Fruit fly (Drosophila melanogaster) whole organism, embryonic: ENCODE data around the gene CG34348.

Source experiments
- Antp ChIP-seq: fragments of 200-800 bp; sonication (Bioruptor generic); optimal IDR thresholded peaks from 3 replicates; lab custom pipeline; 2016; ENCODE audit warnings: missing biosample characterization, missing genetic modification characterization
- BEAF-32 ChIP-seq: fragments of 200-800 bp; sonication (Bioruptor generic); optimal IDR thresholded peaks from 3 replicates; lab custom pipeline; 2017; ENCODE audit warnings: missing biosample characterization, missing genetic modification characterization, mild to moderate bottlenecking, moderate library complexity, missing genetic modification reagents
- BtbVII ChIP-seq: fragments of 200-800 bp; sonication (Bioruptor generic); optimal IDR thresholded peaks from 3 replicates; lab custom pipeline; 2017; ENCODE audit warnings: missing biosample characterization, mild to moderate bottlenecking, missing genetic modification characterization
- C15 ChIP-seq: fragments of 200-800 bp; sonication (Bioruptor generic); IDR thresholded peaks from 3 replicates; pipeline ENCODE4 v1.3.6; 2022; ENCODE audit warnings: missing biosample characterization, missing genetic modification characterization
- CG10543 ChIP-seq: fragments of 200-800 bp; sonication (Bioruptor generic); optimal IDR thresholded peaks from 3 replicates; lab custom pipeline; 2017; ENCODE audit warnings: missing biosample characterization, mild to moderate bottlenecking, missing genetic modification characterization, moderate library complexity
- CG10654 ChIP-seq: fragments of 200-800 bp; sonication (Bioruptor generic); optimal IDR thresholded peaks from 2 replicates; lab custom pipeline; 2016; ENCODE audit warnings: missing biosample characterization, missing genetic modification characterization
- CG11504 ChIP-seq: fragments of 200-800 bp; sonication (Bioruptor generic); optimal IDR thresholded peaks from 3 replicates; lab custom pipeline; 2019; ENCODE audit warnings: missing biosample characterization, mild to moderate bottlenecking, missing genetic modification characterization, moderate library complexity
- CG12744 ChIP-seq: fragments of 200-800 bp; sonication (Bioruptor generic); optimal IDR thresholded peaks from 2 replicates; lab custom pipeline; 2016; ENCODE audit warnings: missing biosample characterization, missing genetic modification characterization
- CG12942 ChIP-seq: fragments of 200-800 bp; sonication (Bioruptor generic); optimal IDR thresholded peaks from 3 replicates; lab custom pipeline; 2016; ENCODE audit warnings: missing biosample characterization, missing genetic modification characterization
- CG15479 ChIP-seq: fragments of 200-800 bp; sonication (Bioruptor generic); optimal IDR thresholded peaks from 3 replicates; lab custom pipeline; 2019; ENCODE audit warnings: missing biosample characterization, mild to moderate bottlenecking, missing genetic modification characterization, moderate library complexity
- CG16813 ChIP-seq: fragments of 200-800 bp; sonication (Bioruptor generic); IDR thresholded peaks from 3 replicates; pipeline ENCODE4 v1.3.6; 2022; ENCODE audit warnings: missing biosample characterization, missing genetic modification characterization; ENCODE audit not compliant: partially characterized antibody
- CG17328 ChIP-seq: fragments of 200-800 bp; sonication (Bioruptor generic); IDR thresholded peaks from 2 replicates; pipeline ENCODE4 v1.3.6; 2022; ENCODE audit warnings: missing biosample characterization, missing genetic modification characterization
- CG18476 ChIP-seq: fragments of 200-800 bp; sonication (Bioruptor generic); optimal IDR thresholded peaks from 2 replicates; lab custom pipeline; 2016; ENCODE audit warnings: missing biosample characterization, mild to moderate bottlenecking, missing genetic modification characterization
- CG3065 ChIP-seq: fragments of 200-800 bp; sonication (Bioruptor generic); optimal IDR thresholded peaks from 2 replicates; lab custom pipeline; 2016; ENCODE audit warnings: missing biosample characterization, missing genetic modification characterization
- CG34376 ChIP-seq: fragments of 200-800 bp; sonication (Bioruptor generic); optimal IDR thresholded peaks from 2 replicates; lab custom pipeline; 2018; ENCODE audit warnings: missing biosample characterization, mild to moderate bottlenecking, missing genetic modification characterization
- CG7357 ChIP-seq: fragments of 200-800 bp; sonication (Bioruptor generic); IDR thresholded peaks from 3 replicates; pipeline ENCODE4 v1.3.6; 2022; ENCODE audit warnings: missing biosample characterization, missing genetic modification characterization
- CG9727 ChIP-seq: fragments of 200-800 bp; sonication (Bioruptor generic); optimal IDR thresholded peaks from 3 replicates; lab custom pipeline; 2017; ENCODE audit warnings: missing biosample characterization, mild to moderate bottlenecking, missing genetic modification characterization
- CG9876 ChIP-seq: fragments of 200-800 bp; sonication (Bioruptor generic); optimal IDR thresholded peaks from 2 replicates; lab custom pipeline; 2016; ENCODE audit warnings: missing biosample characterization, missing genetic modification characterization
- CG9932 ChIP-seq: fragments of 200-800 bp; sonication (Bioruptor generic); IDR thresholded peaks from 2 replicates; pipeline ENCODE4 v1.3.6; 2022; ENCODE audit warnings: missing biosample characterization, missing genetic modification characterization
- CrebB ChIP-seq: fragments of 200-800 bp; sonication (Bioruptor generic); optimal IDR thresholded peaks from 3 replicates; lab custom pipeline; 2018; ENCODE audit warnings: missing biosample characterization, mild to moderate bottlenecking, missing genetic modification characterization
- D19A ChIP-seq: fragments of 200-800 bp; optimal IDR thresholded peaks from 3 replicates; lab custom pipeline; 2019; ENCODE audit warnings: missing biosample characterization, mild to moderate bottlenecking, missing genetic modification characterization, moderate library complexity
- Dbx ChIP-seq: fragments of 200-800 bp; sonication (Bioruptor generic); IDR thresholded peaks from 3 replicates; pipeline ENCODE4 v1.3.6; 2022; ENCODE audit warnings: missing biosample characterization, missing genetic modification characterization
- Dip2 ChIP-seq: fragments of 200-800 bp; sonication (Bioruptor generic); IDR thresholded peaks from 2 replicates; pipeline ENCODE4 v1.3.6; 2022; ENCODE audit warnings: missing biosample characterization, missing genetic modification characterization
- Drgx ChIP-seq: fragments of 200-800 bp; sonication (Bioruptor generic); IDR thresholded peaks from 2 replicates; pipeline ENCODE4 v1.3.6; 2022; ENCODE audit warnings: missing biosample characterization, missing genetic modification characterization
- Eip74EF ChIP-seq, 2 experiments: fragments of 200-800 bp in 1 of 2; fragments of >200 bp in 1 of 2; sonication (Bioruptor generic) in 1 of 2; optimal IDR thresholded peaks; 2 replicates each; lab custom pipeline; 2017 to 2019; ENCODE audit warnings: missing biosample characterization in 2 of 2, missing genetic modification characterization in 2 of 2, mild to moderate bottlenecking in 1 of 2, moderate library complexity in 1 of 2
- H2.0 ChIP-seq: fragments of 200-800 bp; sonication (Bioruptor generic); IDR thresholded peaks from 2 replicates; pipeline ENCODE4 v1.3.6; 2022; ENCODE audit warnings: missing biosample characterization, missing genetic modification characterization
- HLH3B ChIP-seq: fragments of 200-800 bp; sonication (Bioruptor generic); IDR thresholded peaks from 2 replicates; pipeline ENCODE4 v1.3.6; 2022; ENCODE audit warnings: missing biosample characterization, missing genetic modification characterization
- HLH54F ChIP-seq: fragments of 200-800 bp; sonication (Bioruptor generic); optimal IDR thresholded peaks from 3 replicates; lab custom pipeline; 2016; ENCODE audit warnings: missing biosample characterization, missing genetic modification characterization
- Hmr ChIP-seq: fragments of 200-800 bp; sonication (Bioruptor generic); optimal IDR thresholded peaks from 3 replicates; lab custom pipeline; 2017; ENCODE audit warnings: mild to moderate bottlenecking, missing biosample characterization, missing genetic modification reagents, missing genetic modification characterization
- Hr3 ChIP-seq: fragments of 200-800 bp; sonication (Bioruptor generic); optimal IDR thresholded peaks from 3 replicates; lab custom pipeline; 2016; ENCODE audit warnings: missing biosample characterization, missing genetic modification characterization
- Lim3 ChIP-seq: fragments of 200-800 bp; sonication (Bioruptor generic); IDR thresholded peaks from 2 replicates; pipeline ENCODE4 v1.3.6; 2022; ENCODE audit warnings: missing biosample characterization, missing genetic modification characterization
- NFAT ChIP-seq: fragments of 200-800 bp; sonication (Bioruptor generic); IDR thresholded peaks from 2 replicates; pipeline ENCODE4 v1.3.6; 2022; ENCODE audit warnings: missing biosample characterization, missing genetic modification characterization
- Oli ChIP-seq: fragments of 200-800 bp; sonication (Bioruptor generic); optimal IDR thresholded peaks from 2 replicates; lab custom pipeline; 2018; ENCODE audit warnings: missing biosample characterization, mild to moderate bottlenecking, missing genetic modification characterization, moderate library complexity
- PHDP ChIP-seq: fragments of 200-800 bp; sonication (Bioruptor generic); optimal IDR thresholded peaks from 3 replicates; lab custom pipeline; 2018; ENCODE audit warnings: missing biosample characterization, mild to moderate bottlenecking, missing genetic modification characterization, moderate library complexity
- Six4 ChIP-seq: fragments of 200-800 bp; sonication (Bioruptor generic); optimal IDR thresholded peaks from 2 replicates; lab custom pipeline; 2016; ENCODE audit warnings: missing biosample characterization, missing genetic modification characterization
- aop ChIP-seq: fragments of 200-800 bp; sonication (Bioruptor generic); IDR thresholded peaks from 2 replicates; pipeline ENCODE4 v1.3.6; 2022; ENCODE audit warnings: missing biosample characterization, missing genetic modification characterization
- az2 ChIP-seq: fragments of 200-800 bp; sonication (Bioruptor generic); optimal IDR thresholded peaks from 3 replicates; lab custom pipeline; 2016; ENCODE audit warnings: missing biosample characterization, missing genetic modification characterization
- cato ChIP-seq: fragments of 200-800 bp; sonication (Bioruptor generic); optimal IDR thresholded peaks from 2 replicates; lab custom pipeline; 2016; ENCODE audit warnings: missing biosample characterization, missing genetic modification characterization, borderline replicate concordance
- chif ChIP-seq, 2 experiments: fragments of 200-800 bp; sonication (Bioruptor generic); optimal IDR thresholded peaks; 3 replicates each; lab custom pipeline; 2016; ENCODE audit warnings: missing biosample characterization in 2 of 2, missing genetic modification characterization in 2 of 2
- gce ChIP-seq: fragments of 200-800 bp; sonication (Bioruptor generic); IDR thresholded peaks from 3 replicates; pipeline ENCODE4 v1.3.6; 2022; ENCODE audit warnings: missing biosample characterization, missing genetic modification characterization
- gsb-n ChIP-seq: fragments of 200-800 bp; sonication (Bioruptor generic); optimal IDR thresholded peaks from 3 replicates; lab custom pipeline; 2018; ENCODE audit warnings: missing biosample characterization, mild to moderate bottlenecking, missing genetic modification characterization
- hth ChIP-seq: fragments of >200 bp; optimal IDR thresholded peaks from 2 replicates; lab custom pipeline; 2017; ENCODE audit warnings: inconsistent platforms
- ken ChIP-seq: fragments of 200-800 bp; sonication (Bioruptor generic); IDR thresholded peaks from 3 replicates; pipeline ENCODE4 v1.3.6; 2022; ENCODE audit warnings: missing biosample characterization, missing genetic modification characterization
- nmo ChIP-seq: fragments of 200-800 bp; sonication (Bioruptor generic); optimal IDR thresholded peaks from 2 replicates; lab custom pipeline; 2018; ENCODE audit warnings: missing biosample characterization, mild to moderate bottlenecking, missing genetic modification characterization, moderate library complexity
- pb ChIP-seq: fragments of 200-800 bp; sonication (Bioruptor generic); optimal IDR thresholded peaks from 3 replicates; lab custom pipeline; 2016; ENCODE audit warnings: missing biosample characterization, missing genetic modification characterization
- pita ChIP-seq: fragments of 200-800 bp; sonication (Bioruptor generic); optimal IDR thresholded peaks from 2 replicates; lab custom pipeline; 2017; ENCODE audit warnings: missing biosample characterization, mild to moderate bottlenecking, missing genetic modification characterization
- tgo ChIP-seq: fragments of 200-800 bp; sonication (Bioruptor generic); IDR thresholded peaks from 3 replicates; pipeline ENCODE4 v1.3.6; 2022; ENCODE audit warnings: missing biosample characterization, missing genetic modification characterization
- trem ChIP-seq: fragments of 200-800 bp; optimal IDR thresholded peaks from 3 replicates; lab custom pipeline; 2019; ENCODE audit warnings: missing biosample characterization, mild to moderate bottlenecking, missing genetic modification characterization, moderate library complexity
- twi ChIP-seq: fragments of 200-800 bp; optimal IDR thresholded peaks from 2 replicates; lab custom pipeline; 2019; ENCODE audit warnings: missing biosample characterization, mild to moderate bottlenecking, missing genetic modification characterization, moderate library complexity
- tx ChIP-seq: fragments of 200-800 bp; sonication (Bioruptor generic); optimal IDR thresholded peaks from 2 replicates; lab custom pipeline; 2016; ENCODE audit warnings: missing biosample characterization, missing genetic modification characterization
- vnd ChIP-seq: fragments of 200-800 bp; sonication (Bioruptor generic); IDR thresholded peaks from 3 replicates; pipeline ENCODE4 v1.3.6; 2022; ENCODE audit warnings: missing biosample characterization, missing genetic modification characterization; ENCODE audit not compliant: partially characterized antibody
- zen ChIP-seq: fragments of 200-800 bp; sonication (Bioruptor generic); optimal IDR thresholded peaks from 3 replicates; lab custom pipeline; 2018; ENCODE audit warnings: missing biosample characterization, mild to moderate bottlenecking, missing genetic modification characterization, moderate library complexity

Gene CG34348

DNA sequence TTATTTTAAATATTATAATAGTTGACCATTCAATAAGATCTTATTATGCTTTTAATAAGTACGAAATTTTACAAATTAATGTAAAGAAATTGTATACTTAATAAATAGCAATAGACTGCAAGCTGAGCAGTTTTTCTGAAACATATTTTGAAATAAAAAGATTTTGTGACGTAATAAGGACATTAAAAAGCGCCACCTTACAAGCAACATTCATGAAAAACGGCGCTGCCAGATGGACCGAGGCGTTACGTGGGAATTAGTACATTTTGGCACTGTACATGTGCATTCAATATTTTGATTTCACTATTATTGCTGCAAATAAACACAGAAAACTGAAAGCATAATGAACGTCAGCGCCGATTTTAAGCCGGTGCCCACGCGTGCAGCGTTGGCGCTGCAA is 9.2 kb downstream of the CG34348 start, which contains the start of gene CG1738 (continued):
- TF ChIP-seq CG34376 (GFP tag; lab: Kevin White, UChicago) = no peak
- peak; percentile 8 for TF ChIP-seq BEAF-32 (GFP tag; lab: Kevin White, UChicago)
- TF ChIP-seq PHDP = peak; percentile 23
- TF ChIP-seq CG3065 (GFP tag; lab: Kevin White, UChicago) = no peak
- TF ChIP-seq tx (GFP tag; lab: Kevin White, UChicago) = no peak
- TF ChIP-seq D19A (tag; lab: Kevin White, UChicago) = no peak
- no peak for TF ChIP-seq Eip74EF (GFP tag; optimal IDR thresholded peaks at IDR 0.05; lab: Kevin White, UChicago)
- TF ChIP-seq cato (GFP tag; lab: Kevin White, UChicago) = no peak
- TF ChIP-seq az2 = peak; percentile 0
- TF ChIP-seq CG17328 (GFP tag; lab: Robert Waterston, UW) = no peak
- TF ChIP-seq trem (tag; lab: Kevin White, UChicago) = peak; percentile 40
- TF ChIP-seq CG12744 (GFP tag; lab: Kevin White, UChicago) = no peak
- no peak for TF ChIP-seq CG15479 (GFP tag; lab: Kevin White, UChicago)
- no peak for TF ChIP-seq hth (lab: Kevin White, UChicago)
- no peak for TF ChIP-seq vnd (GFP tag; lab: Robert Waterston, UW)
- peak; percentile 26 for TF ChIP-seq CG11504
- peak; percentile 31; the same call in 1 of the 2 replicates for TF ChIP-seq NFAT (GFP tag; lab: Robert Waterston, UW)
- no peak for TF ChIP-seq H2.0
- no peak for TF ChIP-seq BtbVII (GFP tag; lab: Kevin White, UChicago)
- no peak for TF ChIP-seq CG12942
- no peak for TF ChIP-seq pb (GFP tag; lab: Kevin White, UChicago)
- TF ChIP-seq pita = no peak
- no peak for TF ChIP-seq CrebB
- TF ChIP-seq CG9876 (GFP tag; lab: Kevin White, UChicago) = no peak
- no peak for TF ChIP-seq CG10543
- no peak for TF ChIP-seq CG9727 (GFP tag; lab: Kevin White, UChicago)
- no peak for TF ChIP-seq Antp (GFP tag; lab: Kevin White, UChicago)
- TF ChIP-seq zen (tag; lab: Kevin White, UChicago) = no peak
- TF ChIP-seq Dbx (GFP tag; lab: Robert Waterston, UW) = 0 out of 3 replicates have a peak, but pooled peaks have one; percentile 32
- no peak for TF ChIP-seq twi (tag; lab: Kevin White, UChicago)
- no peak for TF ChIP-seq HLH3B (GFP tag; lab: Robert Waterston, UW)
- TF ChIP-seq CG16813 (GFP tag; lab: Robert Waterston, UW) = no peak
- no peak for TF ChIP-seq HLH54F (GFP tag; lab: Kevin White, UChicago)
- no peak for TF ChIP-seq CG7357 (GFP tag; lab: Robert Waterston, UW)
- TF ChIP-seq Dip2 (GFP tag; lab: Robert Waterston, UW) = no peak
- TF ChIP-seq Six4 = no peak
- peak; percentile 61 for TF ChIP-seq CG9932 (GFP tag; lab: Robert Waterston, UW)
- TF ChIP-seq Hmr (GFP tag; lab: Kevin White, UChicago) = no peak
- TF ChIP-seq gsb-n (tag; lab: Kevin White, UChicago) = no peak
- no peak for TF ChIP-seq Hr3 (GFP tag; lab: Kevin White, UChicago)
- TF ChIP-seq gce (GFP tag; lab: Robert Waterston, UW) = no peak
- peak; percentile 15 for TF ChIP-seq nmo (GFP tag; lab: Kevin White, UChicago)
- TF ChIP-seq Lim3 (GFP tag; lab: Robert Waterston, UW) = no peak
- TF ChIP-seq CG18476 (GFP tag; lab: Kevin White, UChicago) = no peak
- no peak for TF ChIP-seq C15 (GFP tag; lab: Robert Waterston, UW)
- no peak for TF ChIP-seq ken (GFP tag; lab: Robert Waterston, UW)
- TF ChIP-seq chif (GFP tag; optimal IDR thresholded peaks at IDR 0.05; lab: Kevin White, UChicago) = no peak
- no peak for TF ChIP-seq aop (GFP tag; lab: Robert Waterston, UW)
- TF ChIP-seq tgo (GFP tag; lab: Robert Waterston, UW) = no peak
- no peak for TF ChIP-seq Oli
- TF ChIP-seq CG10654 (GFP tag; lab: Kevin White, UChicago) = no peak
- no peak for TF ChIP-seq Drgx (GFP tag; lab: Robert Waterston, UW)
